Worm (Caenorhabditis elegans): Measurements from ENCODE around the gene hsp-75.

The hsp-75 gene

DNA sequence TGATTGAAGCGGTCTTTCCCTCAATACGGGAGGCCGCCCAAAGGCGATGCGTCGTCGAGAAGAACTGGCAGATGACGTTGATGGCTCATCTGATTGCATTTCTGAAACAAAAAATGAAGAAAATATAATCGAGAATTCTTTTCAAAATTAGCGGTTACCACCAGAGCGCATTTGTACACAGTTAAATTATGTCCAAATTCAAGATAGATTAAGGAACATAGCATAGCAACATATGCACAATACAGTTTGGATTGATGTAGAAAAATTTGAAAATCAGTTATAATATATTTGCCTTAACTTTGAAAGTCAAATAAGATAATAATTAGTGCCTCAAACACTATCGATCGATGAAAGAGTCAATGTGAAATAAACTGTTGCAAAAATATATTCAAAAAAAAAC lies 3.2 kb upstream of the hsp-75 start, which contains the start of gene R151.8:
TSS of gene R151.8 (minus strand) at position 101 of the 400 bp plus-strand sequence.
- no peak for TF ChIP-seq ceh-45 (GFP tag; IDR thresholded peaks at IDR 0.05)
- TF ChIP-seq npax-4 (tag; optimal IDR thresholded peaks at IDR 0.05): no peak
- no peak for TF ChIP-seq F13H6.1 (tag; optimal IDR thresholded peaks at IDR 0.05)
- TF ChIP-seq odd-2 (tag; optimal IDR thresholded peaks at IDR 0.05): no peak
- TF ChIP-seq zip-5 (tag; optimal IDR thresholded peaks at IDR 0.05): no peak
- no peak for TF ChIP-seq ttx-3 (tag; optimal IDR thresholded peaks at IDR 0.05)
- no peak for TF ChIP-seq hlh-6 (tag; optimal IDR thresholded peaks at IDR 0.05)

- TF ChIP-seq unc-55 (GFP tag; optimal IDR thresholded peaks at IDR 0.05): no peak
- TF ChIP-seq hlh-6 (tag; optimal IDR thresholded peaks at IDR 0.05): no peak
- no peak for TF ChIP-seq pha-2 (tag; optimal IDR thresholded peaks at IDR 0.05)
- TF ChIP-seq elt-4 (tag; optimal IDR thresholded peaks at IDR 0.05): no peak
- TF ChIP-seq tbx-2 (tag; optimal IDR thresholded peaks at IDR 0.05): no peak
- no peak for TF ChIP-seq pat-9 (tag; optimal IDR thresholded peaks at IDR 0.05)
- TF ChIP-seq unc-42 (tag; optimal IDR thresholded peaks at IDR 0.05): no peak
- TF ChIP-seq lim-6 (tag; optimal IDR thresholded peaks at IDR 0.05): no peak
- TF ChIP-seq fax-1 (tag; optimal IDR thresholded peaks at IDR 0.05): no peak
- TF ChIP-seq ceh-48 (tag; optimal IDR thresholded peaks at IDR 0.05): no peak
- TF ChIP-seq hlh-30 (tag; optimal IDR thresholded peaks at IDR 0.05; ENCODE audit: insufficient read depth): no peak
Observed at ce11 chrIII:7223029-7223428, 3.5 kb downstream of the hsp-75 start, which contains the start of gene der-2. Gene der-2, minus strand, starts transcription at chrIII:7223129.

DNA sequence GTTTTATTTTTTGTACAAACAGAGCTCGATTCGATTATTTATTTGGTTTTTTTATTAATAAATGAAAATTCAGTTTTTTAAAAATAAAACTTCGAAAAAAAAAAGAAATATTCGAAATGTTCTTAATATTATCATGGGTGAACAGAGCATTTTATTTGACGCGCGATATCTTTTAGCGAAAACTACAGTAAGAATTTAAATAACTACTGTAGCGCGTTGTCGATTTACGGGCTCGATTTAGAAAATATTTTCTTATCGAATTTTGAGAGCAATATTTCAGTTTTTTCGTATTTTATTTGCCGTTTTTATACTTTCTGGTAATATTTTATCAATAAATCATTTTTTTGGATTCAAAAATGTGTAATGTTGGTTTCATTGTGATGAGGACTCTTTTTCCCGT lies 5.4 kb downstream of the hsp-75 start:
- no peak for TF ChIP-seq nhr-232 (tag; optimal IDR thresholded peaks at IDR 0.05)
- no peak for TF ChIP-seq ceh-24 (tag; optimal IDR thresholded peaks at IDR 0.05)
- TF ChIP-seq unc-42 (tag; optimal IDR thresholded peaks at IDR 0.05): no peak
- no peak for TF ChIP-seq fkh-10 (GFP tag; optimal IDR thresholded peaks at IDR 0.05)
- TF ChIP-seq ceh-22 (tag; optimal IDR thresholded peaks at IDR 0.05): no peak
- no peak for TF ChIP-seq mec-3 (tag; optimal IDR thresholded peaks at IDR 0.05; ENCODE audit: borderline replicate concordance)

- TF ChIP-seq C08G9.2 (tag; optimal IDR thresholded peaks at IDR 0.05) (no peak), T23F11.4 (GFP tag; optimal IDR thresholded peaks at IDR 0.05) (no peak), ceh-30 (tag; optimal IDR thresholded peaks at IDR 0.05) (no peak), hlh-6 (tag; optimal IDR thresholded peaks at IDR 0.05) (no peak), sox-4 (tag; optimal IDR thresholded peaks at IDR 0.05) (no peak), lim-6 (tag; optimal IDR thresholded peaks at IDR 0.05) (no peak), unc-86 (tag; optimal IDR thresholded peaks at IDR 0.05) (no peak), pax-1 (tag; optimal IDR thresholded peaks at IDR 0.05) (no peak), ceh-34 (tag; optimal IDR thresholded peaks at IDR 0.05) (peak; percentile 6), nfya-1 (tag; optimal IDR thresholded peaks at IDR 0.05) (peak; percentile 46), npax-4 (tag; optimal IDR thresholded peaks at IDR 0.05) (no peak), pha-4 (tag; optimal IDR thresholded peaks at IDR 0.05) (no peak), rnt-1 (tag; optimal IDR thresholded peaks at IDR 0.05) (peak; percentile 78), eyg-1 (tag; optimal IDR thresholded peaks at IDR 0.05) (no peak), ztf-16 (tag; optimal IDR thresholded peaks at IDR 0.05) (no peak), unc-55 (GFP tag; optimal IDR thresholded peaks at IDR 0.05) (peak; percentile 88), odd-2 (tag; optimal IDR thresholded peaks at IDR 0.05) (no peak), ama-1 (optimal IDR thresholded peaks at IDR 0.05) (no peak), ceh-18 (tag; optimal IDR thresholded peaks at IDR 0.05) (peak; percentile 92), ceh-48 (tag; optimal IDR thresholded peaks at IDR 0.05) (no peak), C38D4.7 (GFP tag; optimal IDR thresholded peaks at IDR 0.05) (no peak), unc-42 (tag; optimal IDR thresholded peaks at IDR 0.05) (no peak), ceh-22 (tag; optimal IDR thresholded peaks at IDR 0.05) (no peak), pha-2 (tag; optimal IDR thresholded peaks at IDR 0.05) (no peak), ahr-1 (tag; optimal IDR thresholded peaks at IDR 0.05) (no peak)
Observed at ce11 chrIII:7216924-7217521, 9.5 kb downstream of the hsp-75 start.

All from whole organism, late embryonic.